Worm (Caenorhabditis elegans) whole organism, L3 larva: Measurements from ENCODE around the gene znfx-1.

Source experiments
- R02D3.7 ChIP-seq: fragments of 150-350 bp; optimal IDR thresholded peaks from 2 replicates; lab custom pipeline; 2014; ENCODE audit warnings: missing biosample characterization, missing genetic modification characterization
- ZK546.5 ChIP-seq: sonication (generic microtip); optimal IDR thresholded peaks from 2 replicates; lab custom pipeline; 2017; ENCODE audit warnings: missing biosample characterization, missing genetic modification characterization
- aly-2 ChIP-seq: fragments of 150-350 bp; optimal IDR thresholded peaks from 2 replicates; lab custom pipeline; 2014; ENCODE audit warnings: missing biosample characterization, missing genetic modification characterization
- ama-1 ChIP-seq: fragments of 150-350 bp; optimal IDR thresholded peaks from 2 replicates; lab custom pipeline; 2018
- ceh-9 ChIP-seq: sonication (generic microtip); optimal IDR thresholded peaks from 2 replicates; lab custom pipeline; 2018; ENCODE audit warnings: missing biosample characterization, missing genetic modification characterization
- daf-12 ChIP-seq: fragments of 150-350 bp; optimal IDR thresholded peaks from 2 replicates; lab custom pipeline; 2014; ENCODE audit warnings: missing biosample characterization, missing genetic modification reagents, missing genetic modification characterization
- egl-27 ChIP-seq: sonication (generic microtip); optimal IDR thresholded peaks from 4 replicates; lab custom pipeline; 2017; ENCODE audit warnings: missing biosample characterization, missing genetic modification reagents, missing genetic modification characterization
- elt-1 ChIP-seq: fragments of 150-350 bp; optimal IDR thresholded peaks from 2 replicates; lab custom pipeline; 2014; ENCODE audit warnings: missing biosample characterization, missing genetic modification characterization
- elt-2 ChIP-seq: sonication (generic microtip); optimal IDR thresholded peaks from 2 replicates; lab custom pipeline; 2016; ENCODE audit warnings: missing genetic modification reagents, mild to moderate bottlenecking, missing genetic modification characterization, missing compliant biosample characterization
- elt-3 ChIP-seq, 3 experiments: fragments of 150-350 bp in 1 of 3; sonication (generic microtip) in 2 of 3; optimal IDR thresholded peaks; 2 replicates in 2 of 3; 4 replicates in 1 of 3; lab custom pipeline; 2014 to 2017; ENCODE audit warnings: missing biosample characterization in 3 of 3, missing genetic modification characterization in 3 of 3
- fkh-10 ChIP-seq: sonication (generic microtip); optimal IDR thresholded peaks from 2 replicates; lab custom pipeline; 2017; ENCODE audit warnings: missing biosample characterization, missing genetic modification reagents, missing genetic modification characterization
- fkh-2 ChIP-seq: fragments of 150-350 bp; optimal IDR thresholded peaks from 2 replicates; lab custom pipeline; 2014; ENCODE audit warnings: missing biosample characterization, missing genetic modification reagents, missing genetic modification characterization
- fos-1 ChIP-seq: fragments of 150-350 bp; optimal IDR thresholded peaks from 2 replicates; lab custom pipeline; 2014; ENCODE audit warnings: missing biosample characterization, missing genetic modification characterization
- hmg-11 ChIP-seq: sonication (generic microtip); optimal IDR thresholded peaks from 2 replicates; lab custom pipeline; 2016; ENCODE audit warnings: missing genetic modification characterization, missing compliant biosample characterization
- jun-1 ChIP-seq: fragments of 150-350 bp; optimal IDR thresholded peaks from 2 replicates; lab custom pipeline; 2014; ENCODE audit warnings: missing biosample characterization, missing genetic modification reagents, missing genetic modification characterization
- lin-15B ChIP-seq: fragments of 150-350 bp; optimal IDR thresholded peaks from 2 replicates; lab custom pipeline; 2014; ENCODE audit warnings: missing biosample characterization, missing genetic modification characterization
- lin-39 ChIP-seq: fragments of 150-350 bp; optimal IDR thresholded peaks from 2 replicates; lab custom pipeline; 2018; ENCODE audit warnings: missing biosample characterization, missing genetic modification reagents, missing genetic modification characterization
- mml-1 ChIP-seq: fragments of 150-350 bp; sonication (generic microtip); optimal IDR thresholded peaks from 3 replicates; lab custom pipeline; 2014; ENCODE audit warnings: missing biosample characterization, missing genetic modification characterization
- nfya-1 ChIP-seq: sonication (generic microtip); optimal IDR thresholded peaks from 2 replicates; lab custom pipeline; 2017; ENCODE audit warnings: missing genetic modification characterization, mild to moderate bottlenecking, missing compliant biosample characterization, antibody characterized with exemption, moderate library complexity; ENCODE audit not compliant: insufficient read depth
- nhr-11 ChIP-seq: fragments of 150-350 bp; optimal IDR thresholded peaks from 2 replicates; lab custom pipeline; 2014; ENCODE audit warnings: missing biosample characterization, missing genetic modification characterization
- nhr-12 ChIP-seq: fragments of 150-350 bp; optimal IDR thresholded peaks from 2 replicates; lab custom pipeline; 2014; ENCODE audit warnings: missing biosample characterization, missing genetic modification characterization
- nhr-23 ChIP-seq: fragments of 150-350 bp; optimal IDR thresholded peaks from 2 replicates; lab custom pipeline; 2014; ENCODE audit warnings: missing biosample characterization, missing genetic modification reagents, missing genetic modification characterization
- nhr-237 ChIP-seq: fragments of 150-350 bp; optimal IDR thresholded peaks from 2 replicates; lab custom pipeline; 2014; ENCODE audit warnings: missing biosample characterization, missing genetic modification characterization
- nhr-25 ChIP-seq: sonication (generic microtip); optimal IDR thresholded peaks from 2 replicates; lab custom pipeline; 2017; ENCODE audit warnings: missing biosample characterization, missing genetic modification characterization
- nhr-28 ChIP-seq: fragments of 150-350 bp; optimal IDR thresholded peaks from 2 replicates; lab custom pipeline; 2014; ENCODE audit warnings: missing biosample characterization, missing genetic modification characterization
- nhr-67 ChIP-seq: fragments of 150-350 bp; optimal IDR thresholded peaks from 2 replicates; lab custom pipeline; 2014; ENCODE audit warnings: missing biosample characterization, missing genetic modification characterization
- nhr-77 ChIP-seq: fragments of 150-350 bp; optimal IDR thresholded peaks from 2 replicates; lab custom pipeline; 2014; ENCODE audit warnings: missing biosample characterization, missing genetic modification characterization
- pha-4 ChIP-seq: fragments of 150-350 bp; optimal IDR thresholded peaks from 2 replicates; lab custom pipeline; 2014; ENCODE audit warnings: missing biosample characterization, missing genetic modification reagents, missing genetic modification characterization
- pqm-1 ChIP-seq: fragments of 150-350 bp; optimal IDR thresholded peaks from 2 replicates; lab custom pipeline; 2017; ENCODE audit warnings: missing biosample characterization, missing genetic modification characterization, inconsistent platforms
- sea-2 ChIP-seq: fragments of 150-350 bp; sonication (generic microtip); optimal IDR thresholded peaks from 4 replicates; lab custom pipeline; 2014; ENCODE audit warnings: missing biosample characterization, missing genetic modification reagents, missing genetic modification characterization
- skn-1 ChIP-seq: fragments of 150-350 bp; optimal IDR thresholded peaks from 2 replicates; lab custom pipeline; 2014; ENCODE audit warnings: missing biosample characterization, missing genetic modification characterization
- snpc-4 ChIP-seq: fragments of 150-350 bp; optimal IDR thresholded peaks from 2 replicates; lab custom pipeline; 2014; ENCODE audit warnings: missing biosample characterization, missing genetic modification characterization
- unc-39 ChIP-seq: sonication (generic microtip); optimal IDR thresholded peaks from 4 replicates; lab custom pipeline; 2017; ENCODE audit warnings: missing biosample characterization, missing genetic modification characterization
- zag-1 ChIP-seq: fragments of 150-350 bp; optimal IDR thresholded peaks from 2 replicates; lab custom pipeline; 2014; ENCODE audit warnings: missing biosample characterization, missing genetic modification characterization
- ztf-11 ChIP-seq: fragments of 150-350 bp; optimal IDR thresholded peaks from 2 replicates; lab custom pipeline; 2014; ENCODE audit warnings: missing biosample characterization, missing genetic modification characterization
- ztf-4 ChIP-seq: fragments of 150-350 bp; optimal IDR thresholded peaks from 2 replicates; lab custom pipeline; 2014; ENCODE audit warnings: missing biosample characterization, missing genetic modification characterization

znfx-1 gene

ce11 chrII:9258566-9258965, 45.1 kb downstream of the znfx-1 start:
- TF ChIP-seq nhr-12 (tag; lab: Kevin White, UChicago) (no peak), nhr-67 (tag; lab: Kevin White, UChicago) (no peak), nhr-237 (tag; lab: Kevin White, UChicago) (no peak), egl-27 (tag; lab: Kevin White, UChicago) (no peak), nfya-1 (tag; lab: Kevin White, UChicago) (no peak), ceh-9 (tag; lab: Kevin White, UChicago) (no peak), ama-1 (lab: Kevin White, UChicago) (no peak), elt-2 (tag; lab: Kevin White, UChicago) (no peak), aly-2 (tag; lab: Kevin White, UChicago) (no peak), nhr-77 (tag; lab: Kevin White, UChicago) (no peak), elt-3 (tag; optimal IDR thresholded peaks at IDR 0.05; lab: Kevin White, UChicago) (no peak), zag-1 (tag; lab: Kevin White, UChicago) (no peak), ztf-4 (no peak)
- TF ChIP-seq, all 47 proteins: peak for 0

ce11 chrII:9260026-9260425, 46.6 kb downstream of the znfx-1 start:
- TF ChIP-seq ama-1 (lab: Kevin White, UChicago) = no peak
- TF ChIP-seq fkh-2 (tag; lab: Kevin White, UChicago) = no peak
- TF ChIP-seq ZK546.5 (tag; lab: Kevin White, UChicago) = no peak
- TF ChIP-seq nfya-1 (tag; lab: Kevin White, UChicago) = no peak
- TF ChIP-seq nhr-23 (tag; lab: Kevin White, UChicago) = peak; percentile 24

- peak; percentile 52 for TF ChIP-seq lin-39 (tag; lab: Kevin White, UChicago)
- TF ChIP-seq nhr-12 (tag; lab: Kevin White, UChicago) = no peak
These were observed 47.9 kb downstream of the znfx-1 start for ce11 chrII:9261403-9261802.

- peak; percentile 34 for TF ChIP-seq nfya-1 (tag; lab: Kevin White, UChicago)
- TF ChIP-seq unc-39 (tag; lab: Kevin White, UChicago) = no peak
- peak; percentile 18 for TF ChIP-seq ama-1 (lab: Kevin White, UChicago)
- peak; percentile 59 for TF ChIP-seq lin-39 (tag; lab: Kevin White, UChicago)
- TF ChIP-seq skn-1 (tag; lab: Kevin White, UChicago) = no peak
- TF ChIP-seq elt-3 (tag; optimal IDR thresholded peaks at IDR 0.05; lab: Kevin White, UChicago) = no peak
- no peak for TF ChIP-seq nhr-25 (tag; lab: Kevin White, UChicago)
- TF ChIP-seq pha-4 (tag; lab: Kevin White, UChicago) = no peak
- peak; percentile 2 for TF ChIP-seq elt-1 (tag; lab: Kevin White, UChicago)
- TF ChIP-seq, all 47 proteins: peak for 4
These were observed 48.6 kb downstream of the znfx-1 start, which contains the start of gene aqp-2 for ce11 chrII:9261931-9262562. TSS of gene aqp-2 (minus strand) at chrII:9261981.

ce11 chrII:9262845-9263402, 49.5 kb downstream of the znfx-1 start:
- TF ChIP-seq fos-1 (tag; lab: Kevin White, UChicago) (no peak), R02D3.7 (no peak), elt-1 (tag; lab: Kevin White, UChicago) (no peak), skn-1 (tag; lab: Kevin White, UChicago) (no peak), sea-2 (GFP tag; lab: Kevin White, UChicago) (no peak), nhr-11 (tag; lab: Kevin White, UChicago) (no peak), elt-3 (tag; optimal IDR thresholded peaks at IDR 0.05; lab: Kevin White, UChicago) (no peak), nhr-77 (tag; lab: Kevin White, UChicago) (no peak), ztf-11 (tag; lab: Kevin White, UChicago) (no peak), pqm-1 (tag; lab: Kevin White, UChicago) (no peak), nhr-237 (tag; lab: Kevin White, UChicago) (no peak), hmg-11 (tag; lab: Kevin White, UChicago) (no peak), daf-12 (tag; lab: Kevin White, UChicago) (no peak), snpc-4 (tag; lab: Kevin White, UChicago) (no peak), mml-1 (no peak), fkh-10 (GFP tag; lab: Kevin White, UChicago) (no peak), nhr-28 (no peak), lin-15B (no peak), jun-1 (tag; lab: Kevin White, UChicago) (no peak)
- TF ChIP-seq, all 47 proteins: peak for 0
